Fruit fly (Drosophila melanogaster) whole organism, embryonic: ENCODE results near the gene mtTFB2.
A peak's percentile ranks its signal among the peaks of the same experiment; 100 is the strongest.

Experiments
- CG31365 ChIP-seq: fragments of 200-800 bp; sonication (Bioruptor generic); optimal IDR thresholded peaks from 2 replicates; lab custom pipeline; 2018; ENCODE audit warnings: missing biosample characterization, mild to moderate bottlenecking, missing genetic modification characterization
- CG32772 ChIP-seq: fragments of 200-800 bp; sonication (Bioruptor generic); IDR thresholded peaks from 2 replicates; pipeline ENCODE4 v1.3.6; 2022; ENCODE audit warnings: missing biosample characterization, missing genetic modification characterization
- CG7357 ChIP-seq: fragments of 200-800 bp; sonication (Bioruptor generic); IDR thresholded peaks from 3 replicates; pipeline ENCODE4 v1.3.6; 2022; ENCODE audit warnings: missing biosample characterization, missing genetic modification characterization
- CG8290 ChIP-seq, 3 experiments: fragments of 200-800 bp; sonication (Bioruptor generic); optimal IDR thresholded peaks; 2 replicates each; lab custom pipeline; 2016 to 2019; ENCODE audit warnings: missing biosample characterization in 3 of 3, missing genetic modification characterization in 3 of 3, mild to moderate bottlenecking in 2 of 3, moderate library complexity in 1 of 3
- CG8765 ChIP-seq: fragments of 200-800 bp; sonication (Bioruptor generic); IDR thresholded peaks from 2 replicates; pipeline ENCODE4 v1.3.6; 2022; ENCODE audit warnings: missing biosample characterization, missing genetic modification characterization
- PHDP ChIP-seq: fragments of 200-800 bp; sonication (Bioruptor generic); optimal IDR thresholded peaks from 3 replicates; lab custom pipeline; 2018; ENCODE audit warnings: missing biosample characterization, mild to moderate bottlenecking, missing genetic modification characterization, moderate library complexity
- corto ChIP-seq: fragments of 200-800 bp; sonication (Bioruptor generic); optimal IDR thresholded peaks from 2 replicates; lab custom pipeline; 2016; ENCODE audit warnings: missing biosample characterization, mild to moderate bottlenecking, missing genetic modification characterization, moderate library complexity
- hbn ChIP-seq: fragments of 200-800 bp; sonication (Bioruptor generic); IDR thresholded peaks from 2 replicates; pipeline ENCODE4 v1.3.6; 2022; ENCODE audit warnings: missing biosample characterization, missing genetic modification characterization; ENCODE audit not compliant: partially characterized antibody

- TF ChIP-seq CG7357: no peak
- TF ChIP-seq hbn: no peak
- no peak for TF ChIP-seq PHDP (tag; lab: Kevin White, UChicago)
- TF ChIP-seq CG32772 (GFP tag; lab: Robert Waterston, UW): no peak
- no peak for TF ChIP-seq CG8765 (GFP tag; lab: Robert Waterston, UW)
- peak; percentile 66 for TF ChIP-seq CG8290 (GFP tag; optimal IDR thresholded peaks at IDR 0.05; lab: Kevin White, UChicago)
- TF ChIP-seq CG8290 (tag; optimal IDR thresholded peaks at IDR 0.05; lab: Kevin White, UChicago): peak in 1 of 2 experiments; percentile 82
- no peak for TF ChIP-seq CG31365 (tag; lab: Kevin White, UChicago)
- no peak for TF ChIP-seq corto (GFP tag; lab: Kevin White, UChicago)
Measured at dm6 chr3R:10048842-10049527, 3.6 kb downstream of the mtTFB2 start, which contains the start of gene ohgt.
